Fruit fly (Drosophila melanogaster): ENCODE data around the gene CG6592.

Gene CG6592

dm6 chr3L:6074975-6075692 lies 15.7 kb downstream of the CG6592 start, which contains the start of the genes CG13295 and CG6610 (continued):
- no peak for TF ChIP-seq CG7928 (GFP tag; optimal IDR thresholded peaks at IDR 0.05)
- TF ChIP-seq emc (GFP tag; optimal IDR thresholded peaks at IDR 0.05), result no peak
- no peak for TF ChIP-seq CG6175 (GFP tag; IDR thresholded peaks at IDR 0.05)
- peak; percentile 44 for TF ChIP-seq hkb (optimal IDR thresholded peaks at IDR 0.05)
- TF ChIP-seq hkb (GFP tag; IDR thresholded peaks at IDR 0.05), result peak; percentile 23; the same call in 1 of the 2 replicates
- TF ChIP-seq CG34224 (GFP tag; IDR thresholded peaks at IDR 0.05; ENCODE audit: partially characterized antibody), result no peak
- TF ChIP-seq nerfin-1 (tag; optimal IDR thresholded peaks at IDR 0.05), result peak; percentile 61
- no peak; the same call in none of the 2 replicates for TF ChIP-seq CG6689 (GFP tag; IDR thresholded peaks at IDR 0.05)
- no peak for TF ChIP-seq CG12071 (GFP tag; optimal IDR thresholded peaks at IDR 0.05)
- TF ChIP-seq sisA (GFP tag; IDR thresholded peaks at IDR 0.05), result peak; percentile 46; the same call in 1 of the 2 replicates
- TF ChIP-seq fd102C (GFP tag; optimal IDR thresholded peaks at IDR 0.05), result no peak
- TF ChIP-seq hth (optimal IDR thresholded peaks at IDR 0.05), result no peak
- TF ChIP-seq CG15011 (GFP tag; optimal IDR thresholded peaks at IDR 0.05), result peak; percentile 36
- no peak for TF ChIP-seq luna (GFP tag; optimal IDR thresholded peaks at IDR 0.05)
- no peak for TF ChIP-seq ap (GFP tag; IDR thresholded peaks at IDR 0.05)
- TF ChIP-seq run (tag; optimal IDR thresholded peaks at IDR 0.05), result no peak
- peak; percentile 27 for TF ChIP-seq Deaf1 (tag; optimal IDR thresholded peaks at IDR 0.05)
- TF ChIP-seq org-1 (GFP tag; optimal IDR thresholded peaks at IDR 0.05), result no peak
- no peak for TF ChIP-seq otp (GFP tag; IDR thresholded peaks at IDR 0.05)
- no peak for TF ChIP-seq toy (GFP tag; IDR thresholded peaks at IDR 0.05)
- TF ChIP-seq Hr51 (GFP tag; optimal IDR thresholded peaks at IDR 0.05), result peak; percentile 59 to 68
- no peak for TF ChIP-seq CG11696 (GFP tag; IDR thresholded peaks at IDR 0.05)
- peak; percentile 76 for TF ChIP-seq CG2120 (GFP tag; optimal IDR thresholded peaks at IDR 0.05)
- TF ChIP-seq Gsc (GFP tag; IDR thresholded peaks at IDR 0.05), result no peak
- no peak for TF ChIP-seq sima (GFP tag; optimal IDR thresholded peaks at IDR 0.05)
- peak; percentile 85 for TF ChIP-seq Ets65A (GFP tag)
- TF ChIP-seq Lpt (GFP tag; optimal IDR thresholded peaks at IDR 0.05), result no peak
- TF ChIP-seq jing (GFP tag; optimal IDR thresholded peaks at IDR 0.05), result no peak
- no peak for TF ChIP-seq her (GFP tag; optimal IDR thresholded peaks at IDR 0.05)
- TF ChIP-seq chif (GFP tag; optimal IDR thresholded peaks at IDR 0.05), result peak in 1 of 2 experiments; percentile 37
- TF ChIP-seq HLHmδ (GFP tag; optimal IDR thresholded peaks at IDR 0.05), result no peak
- no peak for TF ChIP-seq CG8478 (optimal IDR thresholded peaks at IDR 0.05)
- TF ChIP-seq YL-1 (GFP tag; optimal IDR thresholded peaks at IDR 0.05), result peak; percentile 46
- no peak for TF ChIP-seq vfl (GFP tag; optimal IDR thresholded peaks at IDR 0.05)
- TF ChIP-seq CG10209 (GFP tag; optimal IDR thresholded peaks at IDR 0.05), result peak; percentile 30
- TF ChIP-seq Sin3A (optimal IDR thresholded peaks at IDR 0.05), result peak; percentile 77
- TF ChIP-seq Ssrp (tag; optimal IDR thresholded peaks at IDR 0.05), result peak; percentile 38
- TF ChIP-seq CG16815 (GFP tag; optimal IDR thresholded peaks at IDR 0.05), result peak; percentile 42
- peak; percentile 75 for TF ChIP-seq CG10543 (GFP tag; optimal IDR thresholded peaks at IDR 0.05)

DNA sequence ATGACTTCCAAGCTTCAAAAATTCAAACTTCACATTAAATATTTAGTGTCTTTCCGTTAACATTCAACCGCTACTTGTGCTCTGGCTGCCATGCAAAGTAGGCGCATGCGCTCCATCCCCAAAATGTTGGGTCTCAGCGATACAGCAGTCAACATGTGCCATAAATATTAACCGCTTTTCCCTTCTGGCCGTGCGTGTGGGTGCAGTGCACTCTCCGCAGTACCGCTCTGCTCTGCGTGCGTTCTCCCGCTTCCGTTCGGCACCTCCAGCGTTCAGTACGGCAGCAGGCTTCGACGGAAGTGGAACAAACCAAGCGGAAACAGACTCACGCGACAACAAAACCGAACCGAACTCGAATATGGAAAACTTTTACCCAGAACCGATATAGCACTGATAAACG lies 17.0 kb downstream of the CG6592 start, which contains the start of gene ssp6:
Gene ssp6 (plus strand): TSS at position 294 of the 400 bp plus-strand sequence.
- TF ChIP-seq chinmo (GFP tag; IDR thresholded peaks at IDR 0.05; ENCODE audit: partially characterized antibody) (0 out of 4 replicates have a peak, but pooled peaks have one; percentile 17), kni (GFP tag; optimal IDR thresholded peaks at IDR 0.05) (peak; percentile 13), Ets65A (GFP tag) (peak; percentile 56), da (GFP tag; optimal IDR thresholded peaks at IDR 0.05) (no peak), CG14710 (tag; optimal IDR thresholded peaks at IDR 0.05) (no peak), Trl (optimal IDR thresholded peaks at IDR 0.05) (no peak), Trl (GFP tag; optimal IDR thresholded peaks at IDR 0.05) (no peak), sob (GFP tag; IDR thresholded peaks at IDR 0.05) (0 out of 2 replicates have a peak, but pooled peaks have one; percentile 9), Deaf1 (tag; optimal IDR thresholded peaks at IDR 0.05) (peak; percentile 51), scrt (GFP tag; optimal IDR thresholded peaks at IDR 0.05) (peak; percentile 85), ewg (GFP tag; optimal IDR thresholded peaks at IDR 0.05) (peak; percentile 82), CG11398 (GFP tag; optimal IDR thresholded peaks at IDR 0.05) (no peak), oc (tag; optimal IDR thresholded peaks at IDR 0.05) (no peak), Med (GFP tag) (peak; percentile 39), abd-A (tag; optimal IDR thresholded peaks at IDR 0.05) (peak; percentile 75)

Data from whole organism, embryonic.